Worm (Caenorhabditis elegans): ENCODE measurements around the gene R07E5.17.

ce11 chrIII:4401142-4401541 lies 3.1 kb downstream of the R07E5.17 start, which contains the start of gene R07E5.15:
- no peak for TF ChIP-seq pha-4 (tag; optimal IDR thresholded peaks at IDR 0.05)
- TF ChIP-seq ztf-11 (tag; optimal IDR thresholded peaks at IDR 0.05): no peak
- no peak for TF ChIP-seq unc-62 (GFP tag; optimal IDR thresholded peaks at IDR 0.05)
- TF ChIP-seq drap-1 (GFP tag; optimal IDR thresholded peaks at IDR 0.05): no peak
- no peak for TF ChIP-seq elt-1 (tag; optimal IDR thresholded peaks at IDR 0.05; ENCODE audit: borderline replicate concordance, insufficient read depth)
- no peak for TF ChIP-seq ham-2 (GFP tag; optimal IDR thresholded peaks at IDR 0.05)
- no peak for TF ChIP-seq nhr-76 (tag; optimal IDR thresholded peaks at IDR 0.05)
- no peak for TF ChIP-seq nhr-28 (tag; optimal IDR thresholded peaks at IDR 0.05)
- no peak for TF ChIP-seq cnd-1 (tag; optimal IDR thresholded peaks at IDR 0.05)
- TF ChIP-seq nhr-12 (tag; optimal IDR thresholded peaks at IDR 0.05): no peak

Data from whole organism, mixed stage, embryonic.